Worm (Caenorhabditis elegans): ENCODE measurements around the gene sdc-3.

The sdc-3 gene

DNA sequence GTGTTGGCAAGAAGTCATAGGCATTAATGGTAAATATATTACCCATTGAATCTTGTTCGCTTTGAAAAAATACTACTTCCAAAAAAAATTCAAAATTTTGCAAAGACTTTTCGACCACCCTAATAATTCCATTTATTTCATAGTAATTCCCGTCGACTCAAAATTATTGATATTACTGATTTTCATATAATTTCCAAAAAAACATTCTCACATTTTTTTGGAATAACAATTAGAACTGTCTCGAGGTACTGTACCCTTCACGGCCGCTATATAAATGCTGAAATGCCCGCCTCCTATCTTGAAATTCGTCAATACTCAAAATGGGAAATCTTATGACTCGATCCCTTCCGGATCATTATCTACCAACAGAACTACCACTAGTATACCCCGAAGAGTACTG, 24.5 kb downstream of the sdc-3 start, which contains the start of gene F14H8.4:
Gene F14H8.4 (plus strand): TSS at position 301 of the 400 bp plus-strand sequence.
- TF ChIP-seq sma-3 (GFP tag; optimal IDR thresholded peaks at IDR 0.05): no peak
- no peak for TF ChIP-seq lin-11 (tag; optimal IDR thresholded peaks at IDR 0.05)
- no peak for TF ChIP-seq crh-2 (tag; optimal IDR thresholded peaks at IDR 0.05)
- TF ChIP-seq elt-1 (tag; optimal IDR thresholded peaks at IDR 0.05): no peak
- no peak for TF ChIP-seq blmp-1 (tag; optimal IDR thresholded peaks at IDR 0.05; ENCODE audit: insufficient read depth)
- TF ChIP-seq ztf-1 (GFP tag; conservative IDR thresholded peaks at IDR 0.05): no peak
- no peak for TF ChIP-seq egl-27 (tag; optimal IDR thresholded peaks at IDR 0.05)
- TF ChIP-seq gmeb-1 (tag; optimal IDR thresholded peaks at IDR 0.05): no peak

DNA sequence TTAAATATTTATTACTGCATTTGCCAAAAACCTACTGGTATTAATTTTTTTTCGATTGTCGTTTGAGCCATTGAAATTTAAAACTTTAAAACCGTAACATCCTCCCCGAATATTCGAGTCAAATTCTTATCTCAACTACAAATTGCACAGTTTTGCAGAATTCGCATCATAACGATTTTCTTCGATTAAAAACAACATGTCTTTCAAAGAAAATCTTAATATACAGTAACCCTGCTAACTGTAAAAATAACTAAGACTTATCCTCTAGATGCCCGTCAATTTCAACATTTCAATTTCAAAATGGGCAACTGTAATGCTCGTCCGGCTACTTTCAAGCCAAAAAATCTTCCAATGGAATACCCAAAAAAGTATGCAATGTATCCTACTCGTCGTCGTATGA, 27.3 kb downstream of the sdc-3 start, which contains the start of gene F14H8.5:
Gene F14H8.5 (plus strand): TSS at position 301 of the 400 bp plus-strand sequence.
- no peak for TF ChIP-seq aly-2 (tag; optimal IDR thresholded peaks at IDR 0.05)

DNA sequence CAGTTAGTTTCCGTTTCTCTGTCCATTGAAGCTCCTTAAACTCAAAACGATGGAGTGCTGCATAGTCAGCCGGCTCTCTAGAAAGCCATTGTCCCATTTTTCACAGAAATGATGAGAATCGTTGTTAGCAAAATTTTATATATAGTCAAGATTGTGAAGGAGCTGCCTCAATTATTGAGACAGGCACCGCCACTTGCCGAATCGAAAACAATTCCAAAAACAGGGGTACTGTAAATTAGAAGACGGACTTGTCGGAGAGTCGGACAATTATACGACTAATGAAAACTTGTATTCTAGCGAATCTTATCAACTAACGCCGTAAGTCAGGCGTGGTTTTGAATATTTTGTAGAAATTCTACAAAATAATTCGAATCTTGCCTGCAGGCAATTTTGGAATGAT, 27.8 kb downstream of the sdc-3 start, which contains the start of gene F14H8.2:
Gene F14H8.2 (minus strand): TSS at position 101 of the 400 bp plus-strand sequence.
- TF ChIP-seq ztf-11 (tag; optimal IDR thresholded peaks at IDR 0.05) (no peak), crh-2 (tag; optimal IDR thresholded peaks at IDR 0.05) (no peak), nhr-12 (tag; optimal IDR thresholded peaks at IDR 0.05) (no peak), nhr-11 (tag; optimal IDR thresholded peaks at IDR 0.05) (no peak), F13H6.1 (tag; optimal IDR thresholded peaks at IDR 0.05) (no peak), peb-1 (tag; optimal IDR thresholded peaks at IDR 0.05) (no peak), mab-5 (tag; optimal IDR thresholded peaks at IDR 0.05) (no peak), ceh-16 (tag; optimal IDR thresholded peaks at IDR 0.05) (no peak), ZK546.5 (tag; optimal IDR thresholded peaks at IDR 0.05) (no peak), lin-11 (tag; optimal IDR thresholded peaks at IDR 0.05) (no peak), sma-3 (GFP tag; optimal IDR thresholded peaks at IDR 0.05) (no peak), ztf-1 (GFP tag; conservative IDR thresholded peaks at IDR 0.05) (no peak)

DNA sequence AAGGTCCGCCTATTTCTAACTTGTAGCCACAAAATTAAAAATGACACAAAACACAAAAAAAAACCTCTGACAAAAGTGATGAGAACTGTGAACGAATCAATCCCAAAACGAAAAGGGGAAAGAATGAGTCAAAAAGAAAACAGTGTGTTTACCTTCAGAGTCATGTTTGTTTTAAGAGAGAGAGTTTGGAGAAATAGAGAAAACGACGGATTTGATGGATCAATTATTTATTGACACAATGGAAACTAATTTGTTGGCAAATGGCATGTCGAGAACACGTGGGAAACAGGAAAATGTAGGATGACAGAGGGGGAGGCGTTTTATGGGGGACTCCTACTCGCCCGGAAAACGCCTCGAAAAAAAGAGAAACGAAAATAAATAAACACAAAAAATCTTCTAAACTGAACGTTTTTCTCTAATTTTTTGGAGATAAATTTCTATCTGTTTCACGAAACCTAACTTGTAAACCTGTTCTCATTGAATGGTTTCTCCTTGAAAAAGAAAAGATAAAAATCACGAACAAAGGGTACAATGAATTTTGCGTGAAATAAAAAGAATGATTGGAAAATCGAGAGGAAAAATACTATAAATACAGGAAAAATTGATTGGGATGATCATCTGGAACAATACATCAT, 31.1 kb downstream of the sdc-3 start:
- TF ChIP-seq F13H6.1 (tag; optimal IDR thresholded peaks at IDR 0.05): peak; percentile 4
- TF ChIP-seq nhr-129 (tag; optimal IDR thresholded peaks at IDR 0.05): peak; percentile 31
- no peak for TF ChIP-seq gmeb-1 (tag; optimal IDR thresholded peaks at IDR 0.05)
- TF ChIP-seq Y55F3AM.14 (GFP tag; optimal IDR thresholded peaks at IDR 0.05): no peak

DNA sequence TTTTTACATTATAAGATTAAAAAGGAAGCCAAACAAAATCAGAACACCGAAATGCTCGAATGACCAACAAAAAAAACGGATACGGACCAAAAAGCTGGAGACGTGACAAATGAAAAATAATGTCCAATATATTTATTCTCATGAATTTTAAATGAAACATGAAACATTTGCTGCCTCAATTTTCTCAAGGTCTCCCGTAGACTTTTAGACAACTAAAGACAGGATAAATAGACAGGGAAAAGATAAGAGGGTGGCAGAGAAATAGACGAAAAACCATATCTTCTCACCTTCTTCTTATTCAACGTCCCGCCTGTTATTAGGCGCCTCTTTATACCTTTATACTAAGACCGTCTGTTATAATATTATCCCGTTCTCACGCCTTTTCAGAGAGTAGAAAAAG, 32.2 kb downstream of the sdc-3 start:
- peak; percentile 33 for TF ChIP-seq sma-9 (GFP tag; optimal IDR thresholded peaks at IDR 0.05)
- no peak for TF ChIP-seq sma-9 (tag; optimal IDR thresholded peaks at IDR 0.05)
- no peak for TF ChIP-seq sma-3 (GFP tag; optimal IDR thresholded peaks at IDR 0.05)

DNA sequence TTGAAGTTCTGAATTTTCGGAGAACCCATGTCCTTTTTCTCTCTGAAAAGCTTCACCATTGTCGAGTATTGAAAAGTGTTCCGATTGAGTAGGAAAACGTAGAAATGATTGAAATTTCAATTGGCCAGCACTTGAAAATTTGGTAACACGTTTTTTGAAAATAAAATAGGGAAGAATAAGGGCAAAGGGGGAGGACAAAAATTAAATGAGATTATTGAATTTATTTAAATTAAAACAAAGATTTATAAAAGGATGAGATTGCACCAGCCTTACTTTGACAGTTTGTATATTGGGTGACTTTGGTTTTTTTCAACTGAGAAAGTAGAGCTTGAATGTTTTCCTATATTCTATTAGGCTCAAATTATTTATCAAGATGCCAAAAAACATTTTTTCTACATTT, 33.8 kb downstream of the sdc-3 start, which contains the start of gene obr-2:
Gene obr-2 (minus strand): TSS at position 101 of the 400 bp plus-strand sequence.
- TF ChIP-seq crh-2 (tag; optimal IDR thresholded peaks at IDR 0.05) (no peak), ceh-82 (tag; optimal IDR thresholded peaks at IDR 0.05) (no peak), aly-2 (tag; optimal IDR thresholded peaks at IDR 0.05) (no peak), unc-55 (GFP tag; optimal IDR thresholded peaks at IDR 0.05) (no peak), ztf-4 (tag; optimal IDR thresholded peaks at IDR 0.05) (no peak), nhr-11 (tag; optimal IDR thresholded peaks at IDR 0.05) (no peak), egl-27 (tag; optimal IDR thresholded peaks at IDR 0.05) (no peak), skn-1 (tag; optimal IDR thresholded peaks at IDR 0.05) (no peak), mbf-1 (tag; optimal IDR thresholded peaks at IDR 0.05) (no peak), fos-1 (tag; optimal IDR thresholded peaks at IDR 0.05) (no peak), sma-3 (GFP tag; optimal IDR thresholded peaks at IDR 0.05) (no peak)

DNA sequence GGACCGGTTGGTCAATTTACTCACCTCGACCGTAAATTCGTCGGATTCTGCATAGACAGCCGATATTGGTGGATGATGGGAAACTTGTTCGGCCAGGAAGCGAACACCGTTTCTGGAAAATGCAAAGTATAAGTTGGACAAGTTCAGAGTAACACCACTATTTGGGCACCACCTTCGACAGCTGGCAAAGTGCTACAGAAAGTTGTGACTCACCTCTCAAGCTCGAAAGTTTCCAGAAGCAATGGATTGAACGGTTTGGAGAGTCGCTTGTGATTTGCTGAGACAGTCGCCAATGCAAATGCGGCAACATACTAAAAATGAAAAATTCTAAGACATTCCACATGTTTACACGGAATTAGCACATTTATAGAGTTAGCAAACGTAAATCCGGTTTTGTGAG, 34.7 kb downstream of the sdc-3 start:
- TF ChIP-seq ZK546.5 (tag; optimal IDR thresholded peaks at IDR 0.05) (no peak), sma-3 (GFP tag; optimal IDR thresholded peaks at IDR 0.05) (no peak), mbf-1 (tag; optimal IDR thresholded peaks at IDR 0.05) (no peak), nhr-25 (tag; optimal IDR thresholded peaks at IDR 0.05) (no peak), sem-4 (tag; optimal IDR thresholded peaks at IDR 0.05) (no peak), unc-62 (GFP tag; optimal IDR thresholded peaks at IDR 0.05) (no peak), crh-2 (tag; optimal IDR thresholded peaks at IDR 0.05) (no peak), elt-1 (tag; optimal IDR thresholded peaks at IDR 0.05) (no peak), alr-1 (tag; optimal IDR thresholded peaks at IDR 0.05) (no peak), lin-39 (tag; optimal IDR thresholded peaks at IDR 0.05) (no peak), ztf-11 (tag; optimal IDR thresholded peaks at IDR 0.05) (no peak), peb-1 (tag; optimal IDR thresholded peaks at IDR 0.05) (no peak), lin-11 (tag; optimal IDR thresholded peaks at IDR 0.05) (no peak)
